Worm (Caenorhabditis elegans) whole organism, L1 larva: Measurements from ENCODE around the gene F14H8.8.

Experiments used
- C16A3.4 ChIP-seq: fragments of 150-350 bp; optimal IDR thresholded peaks from 2 replicates; lab custom pipeline; 2014; ENCODE audit warnings: missing biosample characterization, missing genetic modification characterization
- Y116A8C.19 ChIP-seq: sonication (generic microtip); optimal IDR thresholded peaks from 2 replicates; lab custom pipeline; 2016; ENCODE audit warnings: missing compliant biosample characterization, missing genetic modification characterization, borderline replicate concordance
- ama-1 ChIP-seq: fragments of 150-350 bp; optimal IDR thresholded peaks from 2 replicates; lab custom pipeline; 2014
- blmp-1 ChIP-seq: fragments of 150-350 bp; optimal IDR thresholded peaks from 2 replicates; lab custom pipeline; 2014; ENCODE audit warnings: missing biosample characterization, missing genetic modification characterization
- dsc-1 ChIP-seq: sonication (generic microtip); optimal IDR thresholded peaks from 2 replicates; lab custom pipeline; 2016; ENCODE audit warnings: mild to moderate bottlenecking, missing genetic modification characterization, missing compliant biosample characterization
- efl-3 ChIP-seq: fragments of 200-800 bp; sonication (Bioruptor generic); optimal IDR thresholded peaks from 2 replicates; lab custom pipeline; 2018; ENCODE audit warnings: mild to moderate bottlenecking, missing genetic modification characterization, missing compliant biosample characterization
- elt-3 ChIP-seq, 6 experiments: fragments of 150-350 bp in 1 of 6; sonication (generic microtip); optimal IDR thresholded peaks; 2 replicates each; lab custom pipeline; 2017 to 2018; ENCODE audit warnings: missing biosample characterization in 6 of 6, missing genetic modification characterization in 6 of 6, inconsistent platforms in 1 of 6
- fkh-4 ChIP-seq: sonication (generic microtip); optimal IDR thresholded peaks from 2 replicates; lab custom pipeline; 2016; ENCODE audit warnings: missing compliant biosample characterization, missing genetic modification characterization, borderline replicate concordance
- fkh-8 ChIP-seq: sonication (generic microtip); optimal IDR thresholded peaks from 2 replicates; lab custom pipeline; 2016; ENCODE audit warnings: mild to moderate bottlenecking, missing genetic modification characterization, missing compliant biosample characterization
- grh-1 ChIP-seq: fragments of 200-800 bp; sonication (Bioruptor generic); IDR thresholded peaks from 2 replicates; pipeline ENCODE4 v1.3.6; 2022; ENCODE audit warnings: missing genetic modification reagents, missing genetic modification characterization, missing compliant biosample characterization
- hlh-17 ChIP-seq: fragments of 200-800 bp; sonication (Bioruptor generic); optimal IDR thresholded peaks from 2 replicates; lab custom pipeline; 2018; ENCODE audit warnings: missing genetic modification characterization, mild to moderate bottlenecking, missing compliant biosample characterization, moderate library complexity, borderline replicate concordance
- hpl-2 ChIP-seq: fragments of 150-350 bp; optimal IDR thresholded peaks from 2 replicates; lab custom pipeline; 2014; ENCODE audit warnings: missing biosample characterization, missing genetic modification reagents, missing genetic modification characterization
- irx-1 ChIP-seq: sonication (generic microtip); optimal IDR thresholded peaks from 2 replicates; lab custom pipeline; 2016; ENCODE audit warnings: missing genetic modification characterization, missing compliant biosample characterization
- isw-1 ChIP-seq: fragments of 200-800 bp; sonication (Bioruptor generic); IDR thresholded peaks from 2 replicates; pipeline ENCODE4 v1.3.6; 2022; ENCODE audit warnings: missing genetic modification characterization, missing compliant biosample characterization
- lin-13 ChIP-seq: fragments of 150-350 bp; optimal IDR thresholded peaks from 2 replicates; lab custom pipeline; 2014; ENCODE audit warnings: missing biosample characterization, missing genetic modification reagents, missing genetic modification characterization
- lin-14 ChIP-seq: fragments of 200-800 bp; sonication (Bioruptor generic); optimal IDR thresholded peaks from 2 replicates; lab custom pipeline; 2018; ENCODE audit warnings: mild to moderate bottlenecking, missing genetic modification characterization, moderate library complexity, missing compliant biosample characterization
- lin-35 ChIP-seq, 2 experiments: fragments of 150-350 bp; optimal IDR thresholded peaks; 2 replicates each; lab custom pipeline; 2014; ENCODE audit warnings: missing biosample characterization in 2 of 2, missing genetic modification characterization in 2 of 2, missing genetic modification reagents in 2 of 2
- lsy-2 ChIP-seq, 2 experiments: fragments of 150-350 bp; optimal IDR thresholded peaks; 2 replicates each; lab custom pipeline; 2014; ENCODE audit warnings: missing biosample characterization in 2 of 2, missing genetic modification characterization in 2 of 2
- mep-1 ChIP-seq: fragments of 150-350 bp; optimal IDR thresholded peaks from 2 replicates; lab custom pipeline; 2014; ENCODE audit warnings: missing biosample characterization, missing genetic modification characterization
- nhr-12 ChIP-seq: sonication (generic microtip); optimal IDR thresholded peaks from 2 replicates; lab custom pipeline; 2017; ENCODE audit warnings: missing biosample characterization, missing genetic modification characterization
- nhr-19 ChIP-seq: fragments of 200-800 bp; sonication (Bioruptor generic); conservative IDR thresholded peaks from 2 replicates; pipeline ENCODE4 v1.3.6; 2022; ENCODE audit warnings: missing genetic modification characterization, missing compliant biosample characterization
- nhr-20 ChIP-seq: sonication (generic microtip); optimal IDR thresholded peaks from 2 replicates; lab custom pipeline; 2016; ENCODE audit warnings: mild to moderate bottlenecking, missing genetic modification characterization, missing compliant biosample characterization
- nhr-28 ChIP-seq: fragments of 150-350 bp; optimal IDR thresholded peaks from 2 replicates; lab custom pipeline; 2014; ENCODE audit warnings: missing biosample characterization, missing genetic modification characterization
- nhr-71 ChIP-seq: sonication (generic microtip); optimal IDR thresholded peaks from 2 replicates; lab custom pipeline; 2016; ENCODE audit warnings: mild to moderate bottlenecking, missing genetic modification characterization, moderate library complexity, missing compliant biosample characterization
- nhr-84 ChIP-seq: sonication (generic microtip); optimal IDR thresholded peaks from 2 replicates; lab custom pipeline; 2017; ENCODE audit warnings: missing biosample characterization, missing genetic modification characterization
- nhr-85 ChIP-seq: sonication (generic microtip); peaks from one replicate; lab custom pipeline; 2016; ENCODE audit warnings: missing genetic modification characterization, inconsistent platforms, missing compliant biosample characterization
- nhr-90 ChIP-seq: sonication (generic microtip); optimal IDR thresholded peaks from 2 replicates; lab custom pipeline; 2016; ENCODE audit warnings: mild to moderate bottlenecking, missing genetic modification characterization, missing compliant biosample characterization; ENCODE audit not compliant: poor library complexity
- pag-3 ChIP-seq: sonication (generic microtip); optimal IDR thresholded peaks from 2 replicates; lab custom pipeline; 2017; ENCODE audit warnings: missing genetic modification characterization, mild to moderate bottlenecking, missing compliant biosample characterization, antibody characterized with exemption, borderline replicate concordance; ENCODE audit not compliant: insufficient read depth
- pax-3 ChIP-seq: fragments of 200-800 bp; sonication (Bioruptor generic); optimal IDR thresholded peaks from 2 replicates; lab custom pipeline; 2018; ENCODE audit warnings: mild to moderate bottlenecking, missing genetic modification characterization, moderate library complexity, missing compliant biosample characterization
- rnt-1 ChIP-seq: sonication (generic microtip); optimal IDR thresholded peaks from 2 replicates; lab custom pipeline; 2016; ENCODE audit warnings: mild to moderate bottlenecking, missing genetic modification characterization, moderate library complexity, missing compliant biosample characterization
- skn-1 ChIP-seq: fragments of 150-350 bp; optimal IDR thresholded peaks from 2 replicates; lab custom pipeline; 2014; ENCODE audit warnings: missing biosample characterization, missing genetic modification characterization
- snu-23 ChIP-seq: sonication (generic microtip); optimal IDR thresholded peaks from 2 replicates; lab custom pipeline; 2016; ENCODE audit warnings: missing genetic modification characterization, missing compliant biosample characterization
- sox-4 ChIP-seq: sonication (generic microtip); optimal IDR thresholded peaks from 2 replicates; lab custom pipeline; 2016; ENCODE audit warnings: missing genetic modification characterization, missing compliant biosample characterization
- tlp-1 ChIP-seq: fragments of 150-350 bp; optimal IDR thresholded peaks from 2 replicates; lab custom pipeline; 2014; ENCODE audit warnings: missing biosample characterization, missing genetic modification characterization
- zag-1 ChIP-seq: fragments of 150-350 bp; optimal IDR thresholded peaks from 2 replicates; lab custom pipeline; 2014; ENCODE audit warnings: missing biosample characterization, missing genetic modification characterization
- ztf-11 ChIP-seq, 2 experiments: sonication (generic microtip); optimal IDR thresholded peaks; 2 replicates each; lab custom pipeline; 2016 to 2017; ENCODE audit warnings: missing genetic modification characterization in 2 of 2, missing biosample characterization in 1 of 2, missing compliant biosample characterization in 1 of 2

The F14H8.8 gene

ce11 chrV:15013328-15013727 lies 15.9 kb upstream of the F14H8.8 start:
- TF ChIP-seq C16A3.4 (tag; lab: Kevin White, UChicago) (no peak), lin-14 (no peak), nhr-85 (no peak), tlp-1 (tag; lab: Kevin White, UChicago) (no peak), nhr-12 (tag; lab: Kevin White, UChicago) (no peak), efl-3 (GFP tag; lab: Kevin White, UChicago) (no peak), fkh-8 (tag; lab: Kevin White, UChicago) (no peak), pax-3 (tag; lab: Kevin White, UChicago) (no peak), dsc-1 (no peak), nhr-90 (tag; lab: Kevin White, UChicago) (no peak), nhr-28 (tag; lab: Kevin White, UChicago) (no peak)

- TF ChIP-seq ztf-11 (tag; optimal IDR thresholded peaks at IDR 0.05; lab: Kevin White, UChicago) (no peak), fkh-4 (tag; lab: Kevin White, UChicago) (no peak), tlp-1 (tag; lab: Kevin White, UChicago) (no peak), lsy-2 (tag; optimal IDR thresholded peaks at IDR 0.05; lab: Kevin White, UChicago) (no peak), nhr-20 (no peak)
These were observed 15.1 kb upstream of the F14H8.8 start, which contains the start of gene obr-2 for ce11 chrV:15014164-15014563. TSS of gene obr-2 (minus strand) at chrV:15014264.

ce11 chrV:15015799-15016198 lies 13.5 kb upstream of the F14H8.8 start:
- TF ChIP-seq nhr-90 (tag; lab: Kevin White, UChicago) (peak; percentile 4), lin-13 (GFP tag; lab: Kevin White, UChicago) (no peak), nhr-85 (peak; percentile 54), ama-1 (lab: Kevin White, UChicago) (no peak), isw-1 (GFP tag; lab: Robert Waterston, UW) (no peak), blmp-1 (peak; percentile 39), pax-3 (tag; lab: Kevin White, UChicago) (no peak), Y116A8C.19 (tag; lab: Kevin White, UChicago) (no peak), dsc-1 (no peak), lsy-2 (tag; optimal IDR thresholded peaks at IDR 0.05; lab: Kevin White, UChicago) (peak in 1 of 2 experiments; percentile 11), hpl-2 (no peak), rnt-1 (tag; lab: Kevin White, UChicago) (peak; percentile 11), lin-14 (peak; percentile 44), ztf-11 (tag; optimal IDR thresholded peaks at IDR 0.05; lab: Kevin White, UChicago) (no peak), lin-35 (GFP tag; optimal IDR thresholded peaks at IDR 0.05; lab: Kevin White, UChicago) (peak in 1 of 2 experiments; percentile 1), pag-3 (no peak), skn-1 (tag; lab: Kevin White, UChicago) (peak; percentile 7), sox-4 (no peak), elt-3 (tag; optimal IDR thresholded peaks at IDR 0.05; lab: Kevin White, UChicago) (peak in 1 of 6 experiments; percentile 36), mep-1 (tag; lab: Kevin White, UChicago) (peak; percentile 4), snu-23 (peak; percentile 33), nhr-71 (tag; lab: Kevin White, UChicago) (peak; percentile 48), hlh-17 (GFP tag; lab: Kevin White, UChicago) (no peak)
- TF ChIP-seq, all 84 proteins: peak for 12

- TF ChIP-seq nhr-19 (no peak), lin-14 (peak; percentile 60), zag-1 (no peak), nhr-84 (tag; lab: Kevin White, UChicago) (no peak), grh-1 (GFP tag; lab: Robert Waterston, UW) (0 out of 2 replicates have a peak, but pooled peaks have one; percentile 26), nhr-85 (peak; percentile 86), nhr-71 (tag; lab: Kevin White, UChicago) (peak; percentile 2), irx-1 (tag; lab: Kevin White, UChicago) (no peak), elt-3 (tag; optimal IDR thresholded peaks at IDR 0.05; lab: Kevin White, UChicago) (peak in 1 of 6 experiments; percentile 16)
These were observed 12.4 kb upstream of the F14H8.8 start for ce11 chrV:15016795-15017429.
